Worm (Caenorhabditis elegans): ENCODE results near the gene nspd-6.
A peak's percentile ranks its signal among the peaks of the same experiment; 100 is the strongest.
"Not testable (repeated sequence)": the region's sequence is repeated elsewhere in the genome, so short reads cannot be mapped to it uniquely, and the experiment has no call there.

Gene nspd-6

DNA sequence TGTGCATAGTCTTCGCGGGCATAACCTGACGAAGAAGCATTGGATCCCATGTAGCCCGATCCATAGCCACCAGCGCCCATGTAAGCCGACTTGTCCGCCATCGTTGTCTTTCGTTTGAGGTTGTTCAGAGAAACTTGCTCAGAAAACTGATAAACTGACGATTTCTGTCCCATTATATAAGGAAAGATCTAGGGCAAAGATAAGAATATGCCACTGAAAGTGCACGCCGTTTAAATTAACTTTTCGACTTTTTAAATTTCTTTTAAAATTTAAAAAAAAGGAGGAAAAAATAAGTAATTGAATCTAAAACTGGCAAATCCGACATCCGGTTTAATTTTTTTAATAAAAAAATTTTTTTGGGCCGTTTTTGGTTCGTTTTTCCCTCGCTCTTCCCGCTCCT lies at the start of gene nspd-6:
Gene nspd-6 (minus strand): TSS at position 101 of the 400 bp plus-strand sequence.
- not testable (repeated sequence) for TF ChIP-seq tbx-11 (GFP tag; IDR thresholded peaks at IDR 0.05); sea-1 (GFP tag; conservative IDR thresholded peaks at IDR 0.05); ceh-36 (tag; optimal IDR thresholded peaks at IDR 0.05)

DNA sequence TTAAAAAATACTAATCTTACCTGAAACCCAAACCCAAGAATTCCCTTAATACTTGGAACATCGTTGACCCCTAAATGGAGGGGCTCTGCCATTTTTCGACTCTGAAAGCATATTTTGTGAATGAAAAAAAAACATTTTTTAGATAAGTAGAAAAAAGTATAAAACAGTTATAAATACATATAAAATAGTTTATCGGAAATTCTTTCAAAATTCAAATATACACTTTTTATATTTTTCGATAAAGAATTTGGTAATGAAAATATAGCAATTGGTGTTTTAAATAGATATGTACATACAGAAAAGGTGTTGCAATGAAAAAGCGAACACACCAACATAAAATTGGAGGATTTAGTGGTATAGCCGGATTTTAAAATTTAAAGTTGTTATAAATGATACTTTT lies 49.6 kb upstream of the nspd-6 start, which contains the start of gene Y59E9AL.4:
Gene Y59E9AL.4 (minus strand): TSS at position 101 of the 400 bp plus-strand sequence.
- no peak for TF ChIP-seq F13C5.2 (tag; optimal IDR thresholded peaks at IDR 0.05)
- TF ChIP-seq ceh-36 (tag; optimal IDR thresholded peaks at IDR 0.05) = no peak
- no peak for TF ChIP-seq flt-1 (GFP tag; IDR thresholded peaks at IDR 0.05)
- no peak for TF ChIP-seq ets-7 (tag; optimal IDR thresholded peaks at IDR 0.05)
- no peak for TF ChIP-seq ceh-13 (GFP tag; optimal IDR thresholded peaks at IDR 0.05)
- TF ChIP-seq hnd-1 (tag; optimal IDR thresholded peaks at IDR 0.05) = no peak
- TF ChIP-seq aly-1 (tag; optimal IDR thresholded peaks at IDR 0.05) = no peak
- TF ChIP-seq tbx-11 (GFP tag; IDR thresholded peaks at IDR 0.05) = no peak

DNA sequence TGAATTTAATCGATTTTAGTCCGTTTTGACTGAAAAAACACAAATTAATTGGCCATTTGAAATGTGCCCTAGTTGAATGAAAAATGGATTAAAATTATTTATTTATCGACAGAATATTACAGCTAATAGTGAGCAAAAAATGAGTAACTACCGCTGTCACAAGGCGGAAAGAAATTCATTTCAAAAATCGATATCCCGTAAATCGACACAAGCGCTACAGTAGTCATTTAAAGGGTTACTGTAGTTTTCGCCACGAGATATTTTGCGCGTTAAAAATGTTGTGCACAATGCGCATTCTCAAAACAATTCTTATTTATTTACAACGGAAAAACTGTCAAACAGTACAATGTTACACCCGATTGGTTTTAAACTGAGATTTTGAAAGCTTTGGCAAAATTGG lies 45.1 kb upstream of the nspd-6 start:
- TF ChIP-seq ceh-36 (tag; optimal IDR thresholded peaks at IDR 0.05) (no peak), ets-7 (tag; optimal IDR thresholded peaks at IDR 0.05) (no peak), ceh-13 (GFP tag; optimal IDR thresholded peaks at IDR 0.05) (no peak), hmg-4 (GFP tag; optimal IDR thresholded peaks at IDR 0.05) (no peak)

DNA sequence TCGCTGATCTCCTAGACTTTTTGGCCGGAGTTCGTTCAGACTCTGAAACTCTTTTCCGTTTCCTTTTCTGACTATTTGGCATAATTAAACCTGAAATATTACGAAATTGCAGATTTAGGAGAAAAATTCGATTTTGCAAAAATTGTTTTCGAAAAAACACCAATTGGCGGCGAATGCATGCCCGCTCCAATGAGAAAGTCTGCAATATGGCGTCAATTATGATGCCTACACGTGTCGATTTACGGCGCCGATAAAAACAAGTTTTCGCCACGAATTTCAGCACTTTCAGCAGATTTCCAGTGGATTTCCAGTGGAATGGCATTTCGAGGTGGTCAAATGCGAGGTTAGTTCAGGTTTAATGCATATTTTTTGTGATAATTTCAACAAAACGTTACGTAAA lies 43.9 kb upstream of the nspd-6 start, which contains the start of the genes Y59E9AL.36 and nbet-1:
Gene Y59E9AL.36 (minus strand): TSS at position 92 of the 400 bp plus-strand sequence.
Gene nbet-1 (plus strand): TSS at position 112 of the 400 bp plus-strand sequence.
- TF ChIP-seq pes-1 (GFP tag; IDR thresholded peaks at IDR 0.05) (0 out of 2 replicates have a peak, but pooled peaks have one; percentile 12), ets-7 (tag; optimal IDR thresholded peaks at IDR 0.05) (no peak), F13C5.2 (tag; optimal IDR thresholded peaks at IDR 0.05) (peak; percentile 59), tra-4 (tag; optimal IDR thresholded peaks at IDR 0.05) (no peak)

DNA sequence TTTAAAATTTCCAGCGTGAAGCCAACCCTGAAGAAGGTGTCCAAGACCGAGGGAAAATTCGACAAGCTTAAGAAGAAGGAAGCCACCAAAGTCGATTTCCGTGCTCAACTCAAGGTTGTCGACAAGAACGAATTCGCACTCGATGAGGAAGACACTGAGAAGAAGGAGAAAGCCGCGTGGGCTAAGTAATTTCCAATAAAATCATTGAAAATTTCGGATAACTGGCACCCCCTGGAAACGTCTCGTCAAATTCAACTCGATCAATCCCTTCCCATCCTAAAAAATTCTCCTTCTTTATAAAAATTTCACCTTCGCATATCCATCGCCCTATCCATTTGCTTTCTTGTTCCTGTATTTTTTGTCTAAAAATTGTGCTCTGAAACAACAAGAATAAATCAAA lies 41.2 kb upstream of the nspd-6 start:
- no peak for TF ChIP-seq flt-1 (GFP tag; IDR thresholded peaks at IDR 0.05)
- TF ChIP-seq B0310.2 (tag; optimal IDR thresholded peaks at IDR 0.05) = no peak

DNA sequence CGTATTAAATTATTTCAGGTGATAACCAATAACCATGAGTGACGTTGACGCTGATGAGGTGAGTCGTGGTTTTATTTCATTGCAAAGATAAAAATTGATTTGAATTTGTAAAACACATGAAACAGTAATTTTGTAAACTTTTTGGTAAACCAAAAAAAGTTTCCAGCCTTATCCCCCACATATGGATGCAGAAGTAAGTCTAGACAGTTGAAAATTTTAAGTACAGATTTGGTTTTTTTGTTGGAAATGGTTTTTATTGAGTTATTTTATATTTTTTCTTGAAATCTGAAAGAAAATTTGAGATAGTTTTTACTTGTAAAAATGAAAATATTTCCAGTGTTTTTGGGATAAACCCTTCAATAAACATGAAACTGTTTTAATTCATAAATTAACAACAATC lies 39.0 kb upstream of the nspd-6 start, which contains the start of gene tni-4:
Gene tni-4 (plus strand): TSS at position 19 of the 400 bp plus-strand sequence.
- no peak for TF ChIP-seq ceh-13 (GFP tag; optimal IDR thresholded peaks at IDR 0.05)
- TF ChIP-seq tbx-37 (GFP tag; conservative IDR thresholded peaks at IDR 0.05) = no peak
- no peak for TF ChIP-seq tra-4 (tag; optimal IDR thresholded peaks at IDR 0.05)
- TF ChIP-seq scrt-1 (GFP tag; IDR thresholded peaks at IDR 0.05) = no peak
- TF ChIP-seq sea-1 (GFP tag; conservative IDR thresholded peaks at IDR 0.05) = no peak
- TF ChIP-seq ets-7 (tag; optimal IDR thresholded peaks at IDR 0.05) = no peak
- no peak for TF ChIP-seq hmbx-1 (tag; optimal IDR thresholded peaks at IDR 0.05)
- no peak for TF ChIP-seq ama-1 (optimal IDR thresholded peaks at IDR 0.05)
- TF ChIP-seq ceh-36 (tag; optimal IDR thresholded peaks at IDR 0.05) = no peak
- no peak for TF ChIP-seq pes-1 (GFP tag; IDR thresholded peaks at IDR 0.05)
- no peak for TF ChIP-seq B0310.2 (tag; optimal IDR thresholded peaks at IDR 0.05)
- no peak for TF ChIP-seq F13C5.2 (tag; optimal IDR thresholded peaks at IDR 0.05)
- no peak for TF ChIP-seq hnd-1 (tag; optimal IDR thresholded peaks at IDR 0.05)
- no peak for TF ChIP-seq flt-1 (GFP tag; IDR thresholded peaks at IDR 0.05)
- TF ChIP-seq aly-1 (tag; optimal IDR thresholded peaks at IDR 0.05) = no peak
- TF ChIP-seq hmg-4 (GFP tag; optimal IDR thresholded peaks at IDR 0.05) = no peak

DNA sequence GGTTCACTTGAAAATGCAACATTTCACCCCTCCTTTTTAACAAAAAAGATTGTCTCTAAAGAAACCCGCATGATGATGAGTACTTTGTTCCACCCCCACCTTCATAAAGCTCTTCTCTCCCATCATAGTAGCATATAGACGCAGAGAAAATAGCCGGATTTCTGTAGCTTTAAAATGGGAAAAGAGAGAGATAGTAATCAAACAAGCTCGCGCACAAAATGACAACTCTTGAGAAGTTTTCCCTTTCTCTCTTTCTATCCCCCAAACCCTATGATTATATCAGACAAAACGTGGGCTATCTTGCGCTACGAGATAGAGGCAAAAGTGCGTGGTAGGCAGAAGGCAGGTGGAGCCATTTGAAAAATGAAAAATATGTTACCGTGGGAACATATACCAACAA lies 37.0 kb upstream of the nspd-6 start:
- TF ChIP-seq hmbx-1 (tag; optimal IDR thresholded peaks at IDR 0.05) (no peak), ceh-36 (tag; optimal IDR thresholded peaks at IDR 0.05) (no peak), tra-4 (tag; optimal IDR thresholded peaks at IDR 0.05) (no peak), F13C5.2 (tag; optimal IDR thresholded peaks at IDR 0.05) (no peak), ama-1 (optimal IDR thresholded peaks at IDR 0.05) (no peak), scrt-1 (GFP tag; IDR thresholded peaks at IDR 0.05) (no peak), ets-7 (tag; optimal IDR thresholded peaks at IDR 0.05) (no peak), pes-1 (GFP tag; IDR thresholded peaks at IDR 0.05) (no peak)

DNA sequence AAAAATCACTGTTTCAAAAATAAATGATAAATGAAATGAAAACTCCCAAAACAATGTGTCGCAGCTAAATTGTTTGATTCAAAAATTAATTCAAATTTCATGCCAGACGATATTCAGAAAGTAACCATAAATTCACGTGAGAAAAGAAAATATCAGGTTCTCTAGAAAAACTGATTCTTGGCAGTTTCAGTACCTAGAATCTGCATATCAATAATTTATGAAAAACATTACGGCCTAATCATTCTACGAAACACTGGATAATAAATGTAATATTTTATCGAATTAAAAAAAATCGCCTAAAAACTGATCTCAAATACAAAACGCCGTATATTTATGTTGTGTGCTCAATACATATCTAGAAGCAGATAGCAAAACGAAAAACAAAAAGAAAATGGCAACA lies 35.3 kb upstream of the nspd-6 start:
- TF ChIP-seq tbx-11 (GFP tag; IDR thresholded peaks at IDR 0.05) (no peak), ets-7 (tag; optimal IDR thresholded peaks at IDR 0.05) (no peak)

DNA sequence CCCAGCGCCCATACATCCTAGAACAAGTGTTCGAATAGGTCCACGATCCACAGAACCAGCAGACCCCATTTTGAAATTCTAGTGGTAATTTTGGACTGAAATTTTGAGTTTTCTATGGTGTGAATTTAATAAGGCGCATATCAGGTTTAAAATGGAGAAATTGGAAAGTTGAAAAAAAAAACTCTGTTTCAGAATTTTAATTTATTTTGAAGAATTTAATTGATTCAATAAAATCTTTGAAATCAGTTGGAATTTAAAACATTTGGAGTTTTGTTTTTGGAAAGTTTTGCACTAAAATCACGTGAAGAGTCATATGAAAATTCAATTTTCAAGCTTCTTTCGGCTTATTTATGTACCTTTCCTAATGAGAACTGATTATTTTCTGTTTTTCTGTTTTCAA lies 30.0 kb upstream of the nspd-6 start, which contains the start of gene gpa-18:
Gene gpa-18 (minus strand): TSS at position 101 of the 400 bp plus-strand sequence.
- TF ChIP-seq hmg-4 (GFP tag; optimal IDR thresholded peaks at IDR 0.05) (no peak), aly-1 (tag; optimal IDR thresholded peaks at IDR 0.05) (no peak), ceh-13 (GFP tag; optimal IDR thresholded peaks at IDR 0.05) (no peak), pes-1 (GFP tag; IDR thresholded peaks at IDR 0.05) (no peak), ets-7 (tag; optimal IDR thresholded peaks at IDR 0.05) (no peak), flt-1 (GFP tag; IDR thresholded peaks at IDR 0.05) (no peak), B0310.2 (tag; optimal IDR thresholded peaks at IDR 0.05) (no peak), ceh-36 (tag; optimal IDR thresholded peaks at IDR 0.05) (no peak), tra-4 (tag; optimal IDR thresholded peaks at IDR 0.05) (no peak), F13C5.2 (tag; optimal IDR thresholded peaks at IDR 0.05) (no peak), ama-1 (optimal IDR thresholded peaks at IDR 0.05) (no peak), hmbx-1 (tag; optimal IDR thresholded peaks at IDR 0.05) (no peak), tbx-37 (GFP tag; conservative IDR thresholded peaks at IDR 0.05) (no peak), hnd-1 (tag; optimal IDR thresholded peaks at IDR 0.05) (no peak), scrt-1 (GFP tag; IDR thresholded peaks at IDR 0.05) (no peak)
